Fruit fly (Drosophila melanogaster) S2 (cell line): ENCODE measurements around the gene CG4645.

ENCODE experiments used
- CG8478 ChIP-seq: fragments of >200 bp; optimal IDR thresholded peaks from 2 replicates; lab custom pipeline; 2018
- CTCF ChIP-seq, 2 experiments: fragments of >200 bp; optimal IDR thresholded peaks; 2 replicates each; lab custom pipeline; 2018

- no peak for TF ChIP-seq CG8478 (lab: Kevin White, UChicago)
- no peak for TF ChIP-seq CTCF (optimal IDR thresholded peaks at IDR 0.05; lab: Kevin White, UChicago)
These were observed 4.0 kb downstream of the CG4645 start for dm6 chrX:12913729-12914128.
